Worm (Caenorhabditis elegans) whole organism, young adult: ENCODE measurements around the gene dcs-1.
A peak's percentile ranks its signal among the peaks of the same experiment; 100 is the strongest.
"Not testable (repeated sequence)": the region's sequence is repeated elsewhere in the genome, so short reads cannot be mapped to it uniquely, and the experiment has no call there.

ENCODE experiments used
- B0336.3 ChIP-seq: fragments of 200-800 bp; sonication (Bioruptor generic); IDR thresholded peaks from 2 replicates; pipeline ENCODE4 v1.3.6; 2022; ENCODE audit warnings: missing genetic modification characterization, missing compliant biosample characterization
- D2030.7 ChIP-seq: fragments of 200-800 bp; sonication (Bioruptor generic); IDR thresholded peaks from 2 replicates; pipeline ENCODE4 v1.3.6; 2022; ENCODE audit warnings: missing genetic modification reagents, missing genetic modification characterization, missing compliant biosample characterization
- F37B4.10 ChIP-seq: fragments of 200-800 bp; sonication (Bioruptor generic); IDR thresholded peaks from 2 replicates; pipeline ENCODE4 v1.3.6; 2022; ENCODE audit warnings: missing genetic modification characterization, missing compliant biosample characterization
- F39B2.1 ChIP-seq: fragments of 200-800 bp; sonication (Bioruptor generic); IDR thresholded peaks from 2 replicates; pipeline ENCODE4 v1.3.6; 2022; ENCODE audit warnings: missing genetic modification reagents, missing genetic modification characterization, missing compliant biosample characterization
- F49E8.2 ChIP-seq: sonication (generic microtip); optimal IDR thresholded peaks from 3 replicates; lab custom pipeline; 2017; ENCODE audit warnings: missing genetic modification characterization, mild to moderate bottlenecking, missing compliant biosample characterization, antibody characterized with exemption, moderate library complexity; ENCODE audit not compliant: insufficient read depth
- Y53F4B.3 ChIP-seq: fragments of 200-800 bp; sonication (Bioruptor generic); IDR thresholded peaks from 2 replicates; pipeline ENCODE4 v1.3.6; 2022; ENCODE audit warnings: missing genetic modification reagents, missing genetic modification characterization, missing compliant biosample characterization
- Y53G8AR.9 ChIP-seq: fragments of 200-800 bp; sonication (Bioruptor generic); conservative IDR thresholded peaks from 2 replicates; pipeline ENCODE4 v1.3.6; 2022; ENCODE audit warnings: missing genetic modification reagents, missing genetic modification characterization, missing compliant biosample characterization
- Y79H2A.3 ChIP-seq: fragments of 200-800 bp; sonication (Bioruptor generic); conservative IDR thresholded peaks from 2 replicates; pipeline ENCODE4 v1.3.6; 2022; ENCODE audit warnings: missing genetic modification reagents, missing genetic modification characterization, missing compliant biosample characterization
- Y95B8A.8 ChIP-seq: fragments of 200-800 bp; sonication (Bioruptor generic); IDR thresholded peaks from 2 replicates; pipeline ENCODE4 v1.3.6; 2022; ENCODE audit warnings: missing genetic modification reagents, missing genetic modification characterization, missing compliant biosample characterization
- aptf-2 ChIP-seq: fragments of 200-800 bp; sonication (Bioruptor generic); conservative IDR thresholded peaks from 2 replicates; pipeline ENCODE4 v1.3.6; 2022; ENCODE audit warnings: missing genetic modification reagents, missing genetic modification characterization, missing compliant biosample characterization
- attf-3 ChIP-seq: fragments of 200-800 bp; sonication (Bioruptor generic); conservative IDR thresholded peaks from 2 replicates; pipeline ENCODE4 v1.3.6; 2022; ENCODE audit warnings: missing genetic modification reagents, missing genetic modification characterization, missing compliant biosample characterization
- attf-6 ChIP-seq: fragments of 200-800 bp; sonication (Bioruptor generic); IDR thresholded peaks from 2 replicates; pipeline ENCODE4 v1.3.6; 2022; ENCODE audit warnings: missing genetic modification reagents, missing genetic modification characterization, missing compliant biosample characterization
- bed-2 ChIP-seq: fragments of 200-800 bp; sonication (Bioruptor generic); IDR thresholded peaks from 2 replicates; pipeline ENCODE4 v1.3.6; 2022; ENCODE audit warnings: missing genetic modification reagents, missing genetic modification characterization, missing compliant biosample characterization
- cebp-1 ChIP-seq, 2 experiments: fragments of 200-800 bp in 1 of 2; sonication (Bioruptor generic) in 1 of 2; sonication (generic microtip) in 1 of 2; IDR thresholded peaks in 1 of 2; optimal IDR thresholded peaks in 1 of 2; 2 replicates each; pipeline versions ENCODE4 v1.3.6 to Lab custom; 2017 to 2022; ENCODE audit warnings: missing compliant biosample characterization in 2 of 2, missing genetic modification characterization in 2 of 2, mild to moderate bottlenecking in 1 of 2, missing genetic modification reagents in 1 of 2, moderate library complexity in 1 of 2
- ceh-100 ChIP-seq: fragments of 200-800 bp; sonication (Bioruptor generic); IDR thresholded peaks from 2 replicates; pipeline ENCODE4 v1.3.6; 2022; ENCODE audit warnings: missing genetic modification reagents, missing genetic modification characterization, missing compliant biosample characterization
- dox-1 ChIP-seq: fragments of 200-800 bp; sonication (Bioruptor generic); IDR thresholded peaks from 2 replicates; pipeline ENCODE4 v1.3.6; 2022; ENCODE audit warnings: missing genetic modification reagents, missing genetic modification characterization, missing compliant biosample characterization
- ekl-4 ChIP-seq: fragments of 200-800 bp; sonication (Bioruptor generic); IDR thresholded peaks from 2 replicates; pipeline ENCODE4 v1.3.6; 2022; ENCODE audit warnings: missing genetic modification reagents, missing genetic modification characterization, missing compliant biosample characterization
- gei-17 ChIP-seq: fragments of 200-800 bp; sonication (Bioruptor generic); optimal IDR thresholded peaks from 2 replicates; lab custom pipeline; 2018; ENCODE audit warnings: mild to moderate bottlenecking, missing genetic modification characterization, missing compliant biosample characterization
- hlh-26 ChIP-seq: fragments of 200-800 bp; sonication (Bioruptor generic); conservative IDR thresholded peaks from 2 replicates; pipeline ENCODE4 v1.3.6; 2022; ENCODE audit warnings: missing genetic modification reagents, missing genetic modification characterization, missing compliant biosample characterization
- hmg-1.2 ChIP-seq: fragments of 200-800 bp; sonication (Bioruptor generic); IDR thresholded peaks from 2 replicates; pipeline ENCODE4 v1.3.6; 2022; ENCODE audit warnings: missing genetic modification reagents, missing genetic modification characterization, missing compliant biosample characterization
- lin-26 ChIP-seq: fragments of 200-800 bp; sonication (Bioruptor generic); IDR thresholded peaks from 2 replicates; pipeline ENCODE4 v1.3.6; 2022; ENCODE audit warnings: missing genetic modification reagents, missing genetic modification characterization, missing compliant biosample characterization
- lsl-1 ChIP-seq: fragments of 200-800 bp; sonication (Bioruptor generic); optimal IDR thresholded peaks from 2 replicates; lab custom pipeline; 2018; ENCODE audit warnings: mild to moderate bottlenecking, missing genetic modification characterization, moderate library complexity, missing compliant biosample characterization
- madf-6 ChIP-seq: fragments of 200-800 bp; sonication (Bioruptor generic); IDR thresholded peaks from 2 replicates; pipeline ENCODE4 v1.3.6; 2022; ENCODE audit warnings: missing genetic modification reagents, missing genetic modification characterization, missing compliant biosample characterization
- mcd-1 ChIP-seq: fragments of 200-800 bp; sonication (Bioruptor generic); IDR thresholded peaks from 2 replicates; pipeline ENCODE4 v1.3.6; 2022; ENCODE audit warnings: missing genetic modification reagents, missing genetic modification characterization, missing compliant biosample characterization
- nfyb-1 ChIP-seq: fragments of 200-800 bp; sonication (Bioruptor generic); IDR thresholded peaks from 2 replicates; pipeline ENCODE4 v1.3.6; 2022; ENCODE audit warnings: missing genetic modification reagents, missing genetic modification characterization, missing compliant biosample characterization
- pbrm-1 ChIP-seq: fragments of 200-800 bp; sonication (Bioruptor generic); IDR thresholded peaks from 2 replicates; pipeline ENCODE4 v1.3.6; 2022; ENCODE audit warnings: missing genetic modification reagents, missing genetic modification characterization, missing compliant biosample characterization
- pha-4 ChIP-seq: fragments of 150-350 bp; sonication (generic microtip); optimal IDR thresholded peaks from 2 replicates; lab custom pipeline; 2014; ENCODE audit warnings: missing biosample characterization, missing genetic modification reagents, missing genetic modification characterization
- rcor-1 ChIP-seq: fragments of 200-800 bp; sonication (Bioruptor generic); IDR thresholded peaks from 2 replicates; pipeline ENCODE4 v1.3.6; 2022; ENCODE audit warnings: missing genetic modification reagents, missing genetic modification characterization, missing compliant biosample characterization
- snpc-1.1 ChIP-seq: sonication (generic microtip); optimal IDR thresholded peaks from 2 replicates; lab custom pipeline; 2017; ENCODE audit warnings: missing genetic modification characterization, mild to moderate bottlenecking, missing compliant biosample characterization, antibody characterized with exemption, moderate library complexity, missing genotype, missing genetic modification reagents; ENCODE audit not compliant: insufficient read depth
- snpc-1.3 ChIP-seq: sonication (generic microtip); optimal IDR thresholded peaks from 2 replicates; lab custom pipeline; 2017; ENCODE audit warnings: missing genetic modification characterization, mild to moderate bottlenecking, missing compliant biosample characterization, antibody characterized with exemption, moderate library complexity, missing genotype, missing genetic modification reagents; ENCODE audit not compliant: insufficient read depth
- snpc-3.4 ChIP-seq: sonication (generic microtip); optimal IDR thresholded peaks from 2 replicates; lab custom pipeline; 2017; ENCODE audit warnings: missing genetic modification characterization, mild to moderate bottlenecking, missing compliant biosample characterization, antibody characterized with exemption, moderate library complexity, missing genotype, missing genetic modification reagents
- snpc-4 ChIP-seq, 5 experiments: fragments of 150-350 bp in 1 of 5; sonication (generic microtip) in 4 of 5; optimal IDR thresholded peaks; 2 replicates each; lab custom pipeline; 2014 to 2018; ENCODE audit warnings: missing genetic modification characterization in 5 of 5, missing biosample characterization in 3 of 5, antibody characterized with exemption in 2 of 5, mild to moderate bottlenecking in 2 of 5, missing compliant biosample characterization in 2 of 5, missing genotype in 2 of 5, moderate library complexity in 2 of 5, missing genetic modification reagents in 1 of 5
- tbp1 ChIP-seq: fragments of 200-800 bp; sonication (Bioruptor generic); optimal IDR thresholded peaks from 2 replicates; lab custom pipeline; 2018; ENCODE audit warnings: mild to moderate bottlenecking, missing genetic modification characterization, missing compliant biosample characterization
- zfh-2 ChIP-seq: fragments of 200-800 bp; sonication (Bioruptor generic); conservative IDR thresholded peaks from 2 replicates; pipeline ENCODE4 v1.3.6; 2022; ENCODE audit warnings: missing genetic modification reagents, missing genetic modification characterization, missing compliant biosample characterization
- ztf-22 ChIP-seq: fragments of 200-800 bp; sonication (Bioruptor generic); optimal IDR thresholded peaks from 2 replicates; lab custom pipeline; 2018; ENCODE audit warnings: mild to moderate bottlenecking, missing genetic modification characterization, moderate library complexity, missing compliant biosample characterization
- ztf-28 ChIP-seq: fragments of 200-800 bp; sonication (Bioruptor generic); IDR thresholded peaks from 2 replicates; pipeline ENCODE4 v1.3.6; 2022; ENCODE audit warnings: missing genetic modification reagents, missing genetic modification characterization, missing compliant biosample characterization

The dcs-1 gene

DNA sequence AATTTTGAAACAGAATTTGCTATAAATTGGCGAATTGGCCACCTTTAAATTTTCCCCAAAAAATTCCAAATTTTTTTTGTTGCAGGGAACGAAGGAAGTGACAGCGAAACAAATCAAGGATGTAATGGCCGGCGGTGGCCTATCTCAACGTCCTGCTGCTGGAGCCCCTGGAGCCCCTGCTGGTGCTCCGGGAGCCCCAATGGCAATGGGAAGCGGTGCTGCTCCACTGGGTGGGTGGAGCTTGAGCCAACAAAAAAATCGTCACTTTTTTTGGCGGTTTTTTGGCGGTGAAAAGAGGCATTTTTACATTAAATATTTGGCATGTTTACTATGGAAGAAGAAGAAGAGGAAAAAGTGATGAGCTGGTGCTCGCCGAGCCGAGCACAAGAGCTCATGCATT, 6.6 kb upstream of the dcs-1 start:
- TF ChIP-seq lsl-1 (GFP tag; lab: Kevin White, UChicago) = no peak
- TF ChIP-seq zfh-2 = peak; percentile 77

DNA sequence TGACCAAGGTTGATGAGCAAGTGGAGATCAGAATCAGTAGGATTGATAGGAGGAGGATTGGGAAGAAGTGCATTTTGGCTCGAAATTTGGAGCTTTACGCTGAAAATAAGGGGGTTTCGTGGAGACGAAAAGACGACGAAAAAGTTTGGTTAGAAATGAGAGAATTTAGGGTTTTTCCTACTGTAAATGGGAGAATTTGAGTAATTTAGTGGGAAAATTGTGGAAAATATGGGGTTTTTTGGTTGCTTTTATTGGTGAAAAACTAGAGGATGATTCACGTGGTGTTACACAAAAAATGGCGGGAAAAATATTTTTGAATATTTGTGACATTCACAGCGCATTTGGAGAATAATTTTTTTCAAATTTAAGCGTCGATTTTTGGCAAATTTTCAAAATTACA, 4.4 kb upstream of the dcs-1 start, which contains the start of gene nlp-69:
Gene nlp-69, minus strand, starts transcription at position 101 of the 400 bp plus-strand sequence.
- TF ChIP-seq aptf-2 (GFP tag; lab: Robert Waterston, UW) = no peak
- TF ChIP-seq ztf-22 = no peak
- no peak for TF ChIP-seq dox-1

DNA sequence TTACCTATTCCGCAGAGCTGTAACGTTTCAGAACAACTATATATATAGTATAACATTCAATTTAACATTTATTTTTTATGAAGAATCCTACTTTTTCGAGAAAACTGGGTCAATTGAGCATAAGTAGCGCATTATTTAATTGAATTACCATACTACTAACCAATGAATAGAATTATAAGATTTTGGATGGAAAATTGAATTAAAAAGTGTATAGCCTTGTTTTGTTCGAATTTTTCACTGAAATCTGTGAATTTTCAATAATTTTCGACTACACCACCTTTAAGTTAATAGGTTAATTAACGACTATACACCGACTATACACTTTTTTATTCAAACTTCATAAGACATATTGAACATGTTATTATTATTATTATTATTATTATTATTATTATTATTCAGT, 3.4 kb upstream of the dcs-1 start:
- no peak for TF ChIP-seq pha-4 (tag; lab: Kevin White, UChicago)
- TF ChIP-seq gei-17 (GFP tag; lab: Kevin White, UChicago) = no peak
- no peak for TF ChIP-seq Y53F4B.3
- no peak for TF ChIP-seq hlh-26 (GFP tag; lab: Robert Waterston, UW)
- TF ChIP-seq F39B2.1 = no peak

DNA sequence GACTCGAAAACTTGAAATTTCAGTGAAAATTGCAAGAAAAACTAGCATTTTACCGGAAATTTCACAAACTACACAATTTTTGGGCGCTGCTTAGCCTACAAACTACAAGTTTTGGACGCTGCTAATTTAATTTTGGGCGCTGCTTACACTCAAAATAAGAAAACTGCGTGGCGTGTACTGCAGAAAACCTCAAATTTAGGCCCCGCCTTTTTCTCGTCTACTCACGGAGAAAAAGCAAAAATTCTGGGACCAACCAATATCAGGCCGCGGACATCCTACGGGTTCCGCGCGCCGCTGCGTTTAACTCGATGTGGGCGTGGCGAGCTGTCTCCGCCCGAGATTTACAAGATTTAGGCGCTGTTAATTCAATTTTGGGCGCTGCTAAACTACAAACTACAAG, 2.2 kb downstream of the dcs-1 start:
- peak; percentile 70; the same call in 1 of the 2 replicates for TF ChIP-seq Y53G8AR.9 (GFP tag; lab: Robert Waterston, UW)
- peak; percentile 77 for TF ChIP-seq hmg-1.2 (GFP tag; lab: Robert Waterston, UW)
- peak; percentile 60; the same call in 1 of the 2 replicates for TF ChIP-seq ztf-28 (GFP tag; lab: Robert Waterston, UW)
- 0 out of 2 replicates have a peak, but pooled peaks have one; percentile 32 for TF ChIP-seq nfyb-1
- TF ChIP-seq pbrm-1 (GFP tag; lab: Robert Waterston, UW) = peak; percentile 93
- TF ChIP-seq snpc-3.4 (tag; lab: Kevin White, UChicago) = peak; percentile 50
- TF ChIP-seq attf-3 (GFP tag; lab: Robert Waterston, UW) = peak; percentile 44; the same call in 1 of the 2 replicates
- TF ChIP-seq lin-26 = peak; percentile 17; the same call in 1 of the 2 replicates
- TF ChIP-seq snpc-4 (GFP tag; optimal IDR thresholded peaks at IDR 0.05; lab: Kevin White, UChicago) = peak; percentile 88
- TF ChIP-seq snpc-4 (tag; optimal IDR thresholded peaks at IDR 0.05; lab: Kevin White, UChicago) = peak; percentile 56 to 95 (median 90)
- peak; percentile 72 for TF ChIP-seq Y95B8A.8
- 0 out of 2 replicates have a peak, but pooled peaks have one; percentile 58 for TF ChIP-seq F37B4.10 (GFP tag; lab: Robert Waterston, UW)
- TF ChIP-seq ceh-100 (GFP tag; lab: Robert Waterston, UW) = peak; percentile 47
- peak; percentile 78 for TF ChIP-seq madf-6 (GFP tag; lab: Robert Waterston, UW)
- TF ChIP-seq rcor-1 (GFP tag; lab: Robert Waterston, UW) = peak; percentile 63
- 0 out of 2 replicates have a peak, but pooled peaks have one; percentile 14 for TF ChIP-seq Y79H2A.3 (GFP tag; lab: Robert Waterston, UW)
- TF ChIP-seq snpc-1.3 (tag; lab: Kevin White, UChicago) = peak; percentile 48
- peak; percentile 99 for TF ChIP-seq D2030.7 (GFP tag; lab: Robert Waterston, UW)
- TF ChIP-seq bed-2 (GFP tag; lab: Robert Waterston, UW) = 0 out of 2 replicates have a peak, but pooled peaks have one; percentile 8
- peak; percentile 30 for TF ChIP-seq F49E8.2
- TF ChIP-seq mcd-1 = peak; percentile 47; the same call in 1 of the 2 replicates
- peak; percentile 91 for TF ChIP-seq snpc-1.1 (tag; lab: Kevin White, UChicago)
- TF ChIP-seq attf-6 (GFP tag; lab: Robert Waterston, UW) = peak; percentile 84
- peak; percentile 88 for TF ChIP-seq dox-1
- TF ChIP-seq cebp-1 (GFP tag; IDR thresholded peaks at IDR 0.05; lab: Robert Waterston, UW) = not testable (repeated sequence)
- TF ChIP-seq cebp-1 (tag; optimal IDR thresholded peaks at IDR 0.05; lab: Kevin White, UChicago) = peak; percentile 14
- peak; percentile 66 for TF ChIP-seq tbp1 (GFP tag; lab: Kevin White, UChicago)
- peak; percentile 55; the same call in 1 of the 2 replicates for TF ChIP-seq B0336.3 (GFP tag; lab: Robert Waterston, UW)
- TF ChIP-seq lsl-1 (GFP tag; lab: Kevin White, UChicago) = peak; percentile 49
- TF ChIP-seq ekl-4 = peak; percentile 67; the same call in 1 of the 2 replicates
